Fruit fly (Drosophila melanogaster): ENCODE results near the gene CG1529.

DNA sequence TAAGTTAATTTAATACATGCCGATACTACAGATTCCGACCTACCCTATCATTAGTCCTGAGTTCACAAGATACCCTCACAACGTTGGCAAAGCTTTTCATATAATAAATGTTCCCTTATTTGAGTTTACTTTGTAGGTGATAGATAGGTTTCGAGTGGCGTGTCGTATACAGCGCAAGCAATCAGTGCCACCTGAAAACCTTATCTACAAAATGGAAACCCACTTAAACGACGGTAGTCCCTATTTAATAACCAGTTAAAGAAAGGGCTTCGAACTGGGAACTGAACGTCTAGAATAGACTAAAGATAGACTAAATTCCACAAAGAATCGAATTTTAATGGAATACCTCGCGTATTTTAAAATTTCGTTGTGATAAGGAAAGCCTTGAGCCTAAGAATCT, 14.4 kb upstream of the CG1529 start:
- no peak for TF ChIP-seq CG8478 (optimal IDR thresholded peaks at IDR 0.05)
- TF ChIP-seq CTCF (optimal IDR thresholded peaks at IDR 0.05): no peak

Data from S2 (cell line).